Worm (Caenorhabditis elegans): ENCODE measurements around the gene R01E6.5.

- TF ChIP-seq ama-1 (optimal IDR thresholded peaks at IDR 0.05) (no peak), tbx-11 (GFP tag; IDR thresholded peaks at IDR 0.05) (no peak), ceh-36 (tag; optimal IDR thresholded peaks at IDR 0.05) (no peak), tra-4 (tag; optimal IDR thresholded peaks at IDR 0.05) (no peak), tbx-37 (GFP tag; conservative IDR thresholded peaks at IDR 0.05) (no peak), pes-1 (GFP tag; IDR thresholded peaks at IDR 0.05) (no peak), scrt-1 (GFP tag; IDR thresholded peaks at IDR 0.05) (no peak), hnd-1 (tag; optimal IDR thresholded peaks at IDR 0.05) (no peak), aly-1 (tag; optimal IDR thresholded peaks at IDR 0.05) (no peak), sea-1 (GFP tag; conservative IDR thresholded peaks at IDR 0.05) (no peak), flt-1 (GFP tag; IDR thresholded peaks at IDR 0.05) (no peak)
Observed at ce11 chrX:13506493-13506892, 30.4 kb upstream of the R01E6.5 start.

Data from whole organism, early embryonic.